Worm (Caenorhabditis elegans) whole organism, L3 larva: ENCODE data around the gene C25F9.14.

Experiments
- ceh-16 ChIP-seq: sonication (generic microtip); optimal IDR thresholded peaks from 2 replicates; lab custom pipeline; 2017; ENCODE audit warnings: missing biosample characterization, missing genetic modification characterization
- nfya-1 ChIP-seq: sonication (generic microtip); optimal IDR thresholded peaks from 2 replicates; lab custom pipeline; 2017; ENCODE audit warnings: missing genetic modification characterization, mild to moderate bottlenecking, missing compliant biosample characterization, antibody characterized with exemption, moderate library complexity; ENCODE audit not compliant: insufficient read depth
- nhr-76 ChIP-seq: fragments of 150-350 bp; sonication (generic microtip); optimal IDR thresholded peaks from 5 replicates; lab custom pipeline; 2014; ENCODE audit warnings: missing biosample characterization, missing genetic modification characterization

ce11 chrV:19396576-19397313, 39.5 kb upstream of the C25F9.14 start:
- TF ChIP-seq ceh-16 (tag; lab: Kevin White, UChicago) (no peak), nhr-76 (tag; lab: Kevin White, UChicago) (no peak), nfya-1 (tag; lab: Kevin White, UChicago) (no peak)
